Fruit fly (Drosophila melanogaster) S2 (cell line): ENCODE data around the gene snk.

Experiments
- CG8478 ChIP-seq: fragments of >200 bp; optimal IDR thresholded peaks from 2 replicates; lab custom pipeline; 2018
- CTCF ChIP-seq, 2 experiments: fragments of >200 bp; optimal IDR thresholded peaks; 2 replicates each; lab custom pipeline; 2018

- TF ChIP-seq CG8478 (no peak), CTCF (optimal IDR thresholded peaks at IDR 0.05; lab: Kevin White, UChicago) (no peak)
Observed at dm6 chr3R:12998234-12998591, 44.4 kb downstream of the snk start.
